Worm (Caenorhabditis elegans) whole organism, midembryonic: ENCODE measurements around the gene H25K10.4.

ENCODE experiments used
- T22C8.4 ChIP-seq: fragments of 200-800 bp; sonication (Bioruptor generic); IDR thresholded peaks from 2 replicates; pipeline ENCODE4 v1.3.6; 2022; ENCODE audit warnings: missing genetic modification characterization, missing compliant biosample characterization
- cog-1 ChIP-seq: sonication (generic microtip); optimal IDR thresholded peaks from 2 replicates; lab custom pipeline; 2016; ENCODE audit warnings: missing genetic modification characterization, missing compliant biosample characterization
- flt-1 ChIP-seq: fragments of 200-800 bp; sonication (Bioruptor generic); IDR thresholded peaks from 2 replicates; pipeline ENCODE4 v1.3.6; 2022; ENCODE audit warnings: missing genetic modification characterization, missing compliant biosample characterization
- klf-2 ChIP-seq: fragments of 200-800 bp; sonication (Bioruptor generic); conservative IDR thresholded peaks from 2 replicates; pipeline ENCODE4 v1.3.6; 2022; ENCODE audit warnings: missing genetic modification reagents, missing genetic modification characterization, missing compliant biosample characterization
- med-1 ChIP-seq: sonication (generic microtip); optimal IDR thresholded peaks from 2 replicates; lab custom pipeline; 2017; ENCODE audit warnings: missing genetic modification characterization, mild to moderate bottlenecking, missing compliant biosample characterization, antibody characterized with exemption, missing genetic modification reagents; ENCODE audit not compliant: insufficient read depth
- ref-1 ChIP-seq: fragments of 200-800 bp; sonication (Bioruptor generic); conservative IDR thresholded peaks from 2 replicates; pipeline ENCODE4 v1.3.6; 2022; ENCODE audit warnings: missing genetic modification reagents, missing genetic modification characterization, missing compliant biosample characterization
- ztf-23 ChIP-seq: fragments of 200-800 bp; sonication (Bioruptor generic); IDR thresholded peaks from 2 replicates; pipeline ENCODE4 v1.3.6; 2022; ENCODE audit warnings: missing genetic modification reagents, missing genetic modification characterization, missing compliant biosample characterization
- ztf-29 ChIP-seq: fragments of 200-800 bp; sonication (Bioruptor generic); IDR thresholded peaks from 2 replicates; pipeline ENCODE4 v1.3.6; 2022; ENCODE audit warnings: missing genetic modification reagents, missing genetic modification characterization, missing compliant biosample characterization

ce11 chrIV:16180898-16181482 is 44.9 kb upstream of the H25K10.4 start:
- TF ChIP-seq med-1 = no peak
- TF ChIP-seq T22C8.4 (GFP tag; lab: Robert Waterston, UW) = no peak
- TF ChIP-seq flt-1 (GFP tag; lab: Robert Waterston, UW) = no peak
- TF ChIP-seq ref-1 (GFP tag; lab: Robert Waterston, UW) = no peak
- TF ChIP-seq ztf-23 (GFP tag; lab: Robert Waterston, UW) = no peak
- TF ChIP-seq ztf-29 = no peak
- TF ChIP-seq cog-1 = no peak
- no peak for TF ChIP-seq klf-2 (GFP tag; lab: Robert Waterston, UW)
